Worm (Caenorhabditis elegans): Measurements from ENCODE around the gene F38B6.7.

DNA sequence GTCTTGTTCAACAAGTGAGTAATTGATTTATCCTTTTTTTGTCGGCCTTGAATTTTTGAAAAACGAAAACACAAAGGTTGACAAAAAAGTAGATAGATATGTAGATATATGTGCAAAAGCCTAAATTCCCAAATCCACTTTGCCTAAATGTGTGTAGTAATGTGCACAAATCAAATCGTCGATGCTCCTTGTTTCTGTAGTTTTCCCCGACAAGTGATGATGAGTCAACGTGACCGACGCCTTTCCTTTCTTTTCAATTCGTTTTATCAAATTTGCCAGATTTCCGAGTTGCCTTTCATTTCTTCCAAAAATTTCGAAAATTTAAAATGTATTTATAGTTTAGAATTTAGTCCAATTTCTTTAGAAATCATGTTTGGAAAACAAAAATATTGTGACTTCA is 7.0 kb upstream of the F38B6.7 start:
- TF ChIP-seq cog-1 (tag; optimal IDR thresholded peaks at IDR 0.05), result no peak
- TF ChIP-seq ztf-29 (GFP tag; IDR thresholded peaks at IDR 0.05), result no peak
- no peak for TF ChIP-seq klf-2 (GFP tag; conservative IDR thresholded peaks at IDR 0.05)
- TF ChIP-seq ref-1 (GFP tag; conservative IDR thresholded peaks at IDR 0.05), result no peak
- no peak for TF ChIP-seq flt-1 (GFP tag; IDR thresholded peaks at IDR 0.05)
- TF ChIP-seq tab-1 (GFP tag; IDR thresholded peaks at IDR 0.05), result no peak

Measured in whole organism, midembryonic.